Worm (Caenorhabditis elegans): Measurements from ENCODE around the gene ruvb-1.
A peak's percentile ranks its signal among the peaks of the same experiment; 100 is the strongest.

Gene ruvb-1

DNA sequence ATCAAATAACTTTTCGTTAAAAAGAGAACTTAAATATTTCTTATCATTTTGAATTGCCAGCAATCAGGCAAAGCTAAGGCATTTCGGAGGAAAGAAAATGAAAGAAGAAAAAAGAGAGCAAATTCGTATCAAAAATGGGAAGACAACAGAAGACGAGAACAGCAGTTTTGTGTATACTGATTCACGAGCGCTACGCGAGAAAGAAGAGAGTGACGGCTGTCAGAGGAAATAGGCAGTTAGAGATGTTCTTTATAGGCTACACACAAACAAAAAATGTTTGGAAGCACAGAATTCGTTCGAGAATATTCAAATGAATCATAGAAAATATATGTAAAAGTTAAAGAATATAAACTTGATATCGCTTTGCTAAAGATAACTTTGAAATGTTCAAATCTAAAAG, 4.2 kb upstream of the ruvb-1 start:
- TF ChIP-seq pha-4 (GFP tag; IDR thresholded peaks at IDR 0.05), result no peak
- TF ChIP-seq pha-4 (tag; optimal IDR thresholded peaks at IDR 0.05), result peak; percentile 6
- no peak for TF ChIP-seq ceh-32 (tag; optimal IDR thresholded peaks at IDR 0.05; ENCODE audit: poor library complexity)
- TF ChIP-seq mdl-1 (tag; optimal IDR thresholded peaks at IDR 0.05), result peak in 1 of 2 experiments; percentile 27
- peak; percentile 19 for TF ChIP-seq T20F7.1 (GFP tag; optimal IDR thresholded peaks at IDR 0.05)
- TF ChIP-seq ces-1 (GFP tag; optimal IDR thresholded peaks at IDR 0.05), result no peak
- no peak for TF ChIP-seq nhr-48 (tag; optimal IDR thresholded peaks at IDR 0.05)
- TF ChIP-seq ztf-7 (tag; optimal IDR thresholded peaks at IDR 0.05), result peak; percentile 25
- peak; percentile 90 for TF ChIP-seq nhr-11 (tag; optimal IDR thresholded peaks at IDR 0.05)
- peak; percentile 40 for TF ChIP-seq mep-1 (tag; optimal IDR thresholded peaks at IDR 0.05)
- TF ChIP-seq nhr-28 (tag; optimal IDR thresholded peaks at IDR 0.05), result peak; percentile 98
- TF ChIP-seq lsy-2 (tag; optimal IDR thresholded peaks at IDR 0.05), result peak in 1 of 2 experiments; percentile 15
- TF ChIP-seq hlh-30 (tag; optimal IDR thresholded peaks at IDR 0.05; ENCODE audit: insufficient read depth), result peak; percentile 53
- no peak for TF ChIP-seq lin-15B (tag; optimal IDR thresholded peaks at IDR 0.05)
- peak; percentile 42 for TF ChIP-seq pqm-1 (tag; optimal IDR thresholded peaks at IDR 0.05)
- TF ChIP-seq daf-8 (GFP tag; IDR thresholded peaks at IDR 0.05), result no peak
- no peak for TF ChIP-seq tra-1 (GFP tag; IDR thresholded peaks at IDR 0.05)
- no peak for TF ChIP-seq nhr-102 (tag; optimal IDR thresholded peaks at IDR 0.05)
- peak; percentile 52 for TF ChIP-seq hlh-11 (tag; optimal IDR thresholded peaks at IDR 0.05)
- no peak for TF ChIP-seq nhr-42 (GFP tag; IDR thresholded peaks at IDR 0.05)
- no peak for TF ChIP-seq madf-9 (GFP tag; conservative IDR thresholded peaks at IDR 0.05)
- TF ChIP-seq egl-27 (tag; optimal IDR thresholded peaks at IDR 0.05), result no peak
- peak; percentile 13 for TF ChIP-seq mes-2 (tag; optimal IDR thresholded peaks at IDR 0.05; ENCODE audit: poor library complexity, severe bottlenecking)
- no peak for TF ChIP-seq cey-2 (tag; optimal IDR thresholded peaks at IDR 0.05; ENCODE audit: borderline replicate concordance, insufficient read depth)
- TF ChIP-seq lin-1 (GFP tag; IDR thresholded peaks at IDR 0.05), result no peak
- no peak for TF ChIP-seq F44E2.7 (GFP tag; IDR thresholded peaks at IDR 0.05)
- TF ChIP-seq aly-2 (tag; optimal IDR thresholded peaks at IDR 0.05), result no peak
- TF ChIP-seq unc-130 (GFP tag; optimal IDR thresholded peaks at IDR 0.05), result no peak
- peak; percentile 74 for TF ChIP-seq dve-1 (tag; optimal IDR thresholded peaks at IDR 0.05; ENCODE audit: insufficient read depth)
- TF ChIP-seq daf-16 (GFP tag; optimal IDR thresholded peaks at IDR 0.05), result no peak
- TF ChIP-seq daf-16 (tag; optimal IDR thresholded peaks at IDR 0.05), result peak; percentile 70
- peak; percentile 16 for TF ChIP-seq lin-13 (GFP tag; optimal IDR thresholded peaks at IDR 0.05)
- TF ChIP-seq nhr-6 (tag; optimal IDR thresholded peaks at IDR 0.05), result peak; percentile 2
- TF ChIP-seq skn-1 (tag; optimal IDR thresholded peaks at IDR 0.05), result no peak
- peak; percentile 59 for TF ChIP-seq dmd-6 (GFP tag; IDR thresholded peaks at IDR 0.05)

DNA sequence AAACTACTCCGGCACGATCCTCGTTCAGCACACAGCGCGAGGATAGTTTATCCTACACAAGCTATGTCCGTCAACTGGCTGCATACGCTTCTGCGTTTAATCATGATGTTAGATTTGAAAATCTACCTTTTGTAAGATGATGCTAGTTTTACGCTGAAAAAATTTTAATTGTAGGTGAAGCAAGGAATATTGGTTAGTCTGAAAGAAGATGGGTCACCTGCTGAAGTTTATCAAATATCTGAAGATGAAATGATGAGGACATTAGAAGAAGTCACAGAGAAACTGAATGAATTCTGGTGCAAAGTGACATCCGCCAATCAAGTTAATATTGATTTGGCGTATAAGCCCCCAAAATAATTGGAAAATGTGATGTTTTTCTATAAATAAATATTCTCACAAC, 2.9 kb upstream of the ruvb-1 start:
- TF ChIP-seq lsy-2 (tag; optimal IDR thresholded peaks at IDR 0.05), result peak in 1 of 2 experiments; percentile 19
- 0 out of 2 replicates have a peak, but pooled peaks have one; percentile 24 for TF ChIP-seq hmg-1.1 (GFP tag; IDR thresholded peaks at IDR 0.05)
- TF ChIP-seq lin-1 (GFP tag; IDR thresholded peaks at IDR 0.05), result 0 out of 2 replicates have a peak, but pooled peaks have one; percentile 25
- peak; percentile 49; the same call in 1 of the 2 replicates for TF ChIP-seq T26A8.4 (GFP tag; IDR thresholded peaks at IDR 0.05)
- TF ChIP-seq lin-39 (tag; optimal IDR thresholded peaks at IDR 0.05), result no peak
- TF ChIP-seq arid-1 (GFP tag; conservative IDR thresholded peaks at IDR 0.05), result 0 out of 2 replicates have a peak, but pooled peaks have one; percentile 26
- TF ChIP-seq egl-43 (GFP tag; IDR thresholded peaks at IDR 0.05), result 0 out of 2 replicates have a peak, but pooled peaks have one; percentile 20
- peak; percentile 77 for TF ChIP-seq zfp-3 (GFP tag; conservative IDR thresholded peaks at IDR 0.05)
- 0 out of 2 replicates have a peak, but pooled peaks have one; percentile 57 for TF ChIP-seq tra-1 (GFP tag; IDR thresholded peaks at IDR 0.05)
- TF ChIP-seq hlh-30 (tag; optimal IDR thresholded peaks at IDR 0.05; ENCODE audit: insufficient read depth), result no peak
- TF ChIP-seq dve-1 (tag; optimal IDR thresholded peaks at IDR 0.05; ENCODE audit: insufficient read depth), result peak; percentile 33
- no peak for TF ChIP-seq nhr-48 (tag; optimal IDR thresholded peaks at IDR 0.05)
- TF ChIP-seq mep-1 (tag; optimal IDR thresholded peaks at IDR 0.05), result peak; percentile 39
- no peak for TF ChIP-seq Y5F2A.4 (GFP tag; optimal IDR thresholded peaks at IDR 0.05)
- TF ChIP-seq lin-13 (GFP tag; optimal IDR thresholded peaks at IDR 0.05), result no peak
- TF ChIP-seq set-16 (GFP tag; IDR thresholded peaks at IDR 0.05), result no peak
- peak; percentile 15; the same call in 1 of the 2 replicates for TF ChIP-seq mdt-29 (GFP tag; IDR thresholded peaks at IDR 0.05)
- TF ChIP-seq daf-19 (GFP tag; conservative IDR thresholded peaks at IDR 0.05), result 0 out of 2 replicates have a peak, but pooled peaks have one; percentile 24
- peak; percentile 69 for TF ChIP-seq T20F7.1 (GFP tag; optimal IDR thresholded peaks at IDR 0.05)
- peak; percentile 22 for TF ChIP-seq hlh-11 (tag; optimal IDR thresholded peaks at IDR 0.05)
- peak; percentile 11; the same call in 1 of the 2 replicates for TF ChIP-seq dmd-6 (GFP tag; IDR thresholded peaks at IDR 0.05)
- 0 out of 2 replicates have a peak, but pooled peaks have one; percentile 30 for TF ChIP-seq pha-4 (GFP tag; IDR thresholded peaks at IDR 0.05)
- no peak for TF ChIP-seq pha-4 (tag; optimal IDR thresholded peaks at IDR 0.05)
- 0 out of 2 replicates have a peak, but pooled peaks have one; percentile 34 for TF ChIP-seq lin-38 (GFP tag; IDR thresholded peaks at IDR 0.05)
- TF ChIP-seq snpc-1.2 (GFP tag; IDR thresholded peaks at IDR 0.05), result 0 out of 2 replicates have a peak, but pooled peaks have one; percentile 18
- peak; percentile 40 for TF ChIP-seq aha-1 (tag)

All from whole organism, L4 larva.